Fruit fly (Drosophila melanogaster) whole organism: ENCODE results near the gene CG14277.
A peak's percentile ranks its signal among the peaks of the same experiment; 100 is the strongest.

Source experiments
- CG8478 ChIP-seq: fragments of >200 bp; optimal IDR thresholded peaks from 2 replicates; lab custom pipeline; 2018; ENCODE audit warnings: inconsistent platforms
- Dll ChIP-seq: fragments of >200 bp; optimal IDR thresholded peaks from 2 replicates; lab custom pipeline; 2017
- EcR ChIP-seq, 2 experiments: fragments of >200 bp; optimal IDR thresholded peaks; 2 replicates each; lab custom pipeline; 2017; ENCODE audit warnings: missing biosample characterization in 2 of 2, missing genetic modification characterization in 2 of 2, missing genetic modification reagents in 2 of 2
- pan ChIP-seq: fragments of >200 bp; optimal IDR thresholded peaks from 2 replicates; lab custom pipeline; 2017
- psq ChIP-seq: fragments of >200 bp; optimal IDR thresholded peaks from 2 replicates; lab custom pipeline; 2017
- usp ChIP-seq: fragments of >200 bp; optimal IDR thresholded peaks from 2 replicates; lab custom pipeline; 2017; ENCODE audit warnings: missing biosample characterization, missing genetic modification characterization, mixed read lengths

The CG14277 gene

dm6 chr2L:8274127-8274526 is 31.8 kb downstream of the CG14277 start:
- TF ChIP-seq psq (lab: Kevin White, UChicago): no peak
- TF ChIP-seq pan (lab: Kevin White, UChicago): no peak
- no peak for TF ChIP-seq CG8478 (lab: Kevin White, UChicago)
- TF ChIP-seq EcR (GFP tag; optimal IDR thresholded peaks at IDR 0.05; lab: Kevin White, UChicago): no peak
- no peak for TF ChIP-seq Dll (lab: Kevin White, UChicago)
- no peak for TF ChIP-seq usp (GFP tag; lab: Kevin White, UChicago)

dm6 chr2L:8274958-8275584 is 32.8 kb downstream of the CG14277 start:
- TF ChIP-seq usp (GFP tag; lab: Kevin White, UChicago) (no peak), psq (lab: Kevin White, UChicago) (no peak), EcR (GFP tag; optimal IDR thresholded peaks at IDR 0.05; lab: Kevin White, UChicago) (no peak), Dll (lab: Kevin White, UChicago) (no peak), CG8478 (lab: Kevin White, UChicago) (no peak), pan (lab: Kevin White, UChicago) (no peak)

dm6 chr2L:8276287-8276686 is 34.0 kb downstream of the CG14277 start:
- TF ChIP-seq usp (GFP tag; lab: Kevin White, UChicago) (no peak), CG8478 (lab: Kevin White, UChicago) (no peak), pan (lab: Kevin White, UChicago) (no peak), EcR (GFP tag; optimal IDR thresholded peaks at IDR 0.05; lab: Kevin White, UChicago) (no peak)

- TF ChIP-seq psq (lab: Kevin White, UChicago) (no peak), usp (GFP tag; lab: Kevin White, UChicago) (no peak)
Measured at dm6 chr2L:8276880-8277279, 34.6 kb downstream of the CG14277 start.

- no peak for TF ChIP-seq Dll (lab: Kevin White, UChicago)
- no peak for TF ChIP-seq pan (lab: Kevin White, UChicago)
- no peak for TF ChIP-seq usp (GFP tag; lab: Kevin White, UChicago)
- no peak for TF ChIP-seq EcR (GFP tag; optimal IDR thresholded peaks at IDR 0.05; lab: Kevin White, UChicago)
- no peak for TF ChIP-seq CG8478 (lab: Kevin White, UChicago)
- no peak for TF ChIP-seq psq (lab: Kevin White, UChicago)
Measured at dm6 chr2L:8277561-8278201, 35.4 kb downstream of the CG14277 start.

- TF ChIP-seq Dll (lab: Kevin White, UChicago) (no peak), CG8478 (lab: Kevin White, UChicago) (no peak), usp (GFP tag; lab: Kevin White, UChicago) (no peak), psq (lab: Kevin White, UChicago) (no peak), EcR (GFP tag; optimal IDR thresholded peaks at IDR 0.05; lab: Kevin White, UChicago) (peak in 1 of 2 experiments; percentile 47)
Measured at dm6 chr2L:8279400-8280065, 37.2 kb downstream of the CG14277 start.

dm6 chr2L:8280225-8280624 is 37.9 kb downstream of the CG14277 start:
- TF ChIP-seq pan (lab: Kevin White, UChicago) (no peak), CG8478 (lab: Kevin White, UChicago) (no peak), psq (lab: Kevin White, UChicago) (no peak), EcR (GFP tag; optimal IDR thresholded peaks at IDR 0.05; lab: Kevin White, UChicago) (no peak), Dll (lab: Kevin White, UChicago) (no peak), usp (GFP tag; lab: Kevin White, UChicago) (no peak)

dm6 chr2L:8281872-8282271 is 39.6 kb downstream of the CG14277 start:
- TF ChIP-seq Dll (lab: Kevin White, UChicago) (no peak), EcR (GFP tag; optimal IDR thresholded peaks at IDR 0.05; lab: Kevin White, UChicago) (no peak), CG8478 (lab: Kevin White, UChicago) (no peak), usp (GFP tag; lab: Kevin White, UChicago) (no peak), pan (lab: Kevin White, UChicago) (no peak), psq (lab: Kevin White, UChicago) (no peak)

- TF ChIP-seq usp (GFP tag; lab: Kevin White, UChicago): no peak
Measured at dm6 chr2L:8284913-8285619, 42.8 kb downstream of the CG14277 start.

- TF ChIP-seq Dll (lab: Kevin White, UChicago) (no peak), EcR (GFP tag; optimal IDR thresholded peaks at IDR 0.05; lab: Kevin White, UChicago) (peak in 1 of 2 experiments; percentile 48)
Measured at dm6 chr2L:8286595-8286994, 44.3 kb downstream of the CG14277 start.

dm6 chr2L:8288087-8288486 is 45.8 kb downstream of the CG14277 start:
- TF ChIP-seq CG8478 (lab: Kevin White, UChicago): no peak
- no peak for TF ChIP-seq EcR (GFP tag; optimal IDR thresholded peaks at IDR 0.05; lab: Kevin White, UChicago)
- TF ChIP-seq pan (lab: Kevin White, UChicago): no peak
